Worm (Caenorhabditis elegans) whole organism, late embryonic: ENCODE data around the gene K02D3.1.

Experiments
- C08G9.2 ChIP-seq: sonication (generic microtip); optimal IDR thresholded peaks from 2 replicates; lab custom pipeline; 2016; ENCODE audit warnings: mild to moderate bottlenecking, missing genetic modification characterization, moderate library complexity, missing compliant biosample characterization
- C38D4.7 ChIP-seq: fragments of 200-800 bp; sonication (Bioruptor generic); optimal IDR thresholded peaks from 2 replicates; lab custom pipeline; 2018; ENCODE audit warnings: mild to moderate bottlenecking, missing genetic modification characterization, moderate library complexity, missing compliant biosample characterization
- F13H6.1 ChIP-seq: sonication (generic microtip); optimal IDR thresholded peaks from 2 replicates; lab custom pipeline; 2016; ENCODE audit warnings: missing genetic modification characterization, missing compliant biosample characterization
- K09A11.1 ChIP-seq: sonication (generic microtip); optimal IDR thresholded peaks from 2 replicates; lab custom pipeline; 2017; ENCODE audit warnings: antibody characterized with exemption, mild to moderate bottlenecking, missing genetic modification characterization, missing compliant biosample characterization; ENCODE audit not compliant: insufficient read depth
- Y22D7AL.16 ChIP-seq: sonication (generic microtip); optimal IDR thresholded peaks from 2 replicates; lab custom pipeline; 2016; ENCODE audit warnings: missing genetic modification characterization, missing compliant biosample characterization
- ahr-1 ChIP-seq: sonication (generic microtip); optimal IDR thresholded peaks from 2 replicates; lab custom pipeline; 2016; ENCODE audit warnings: missing genetic modification characterization, missing compliant biosample characterization
- ceh-14 ChIP-seq: sonication (generic microtip); optimal IDR thresholded peaks from 2 replicates; lab custom pipeline; 2016; ENCODE audit warnings: missing genotype, missing genetic modification characterization, missing compliant biosample characterization
- ceh-18 ChIP-seq: sonication (generic microtip); optimal IDR thresholded peaks from 2 replicates; lab custom pipeline; 2016; ENCODE audit warnings: missing genetic modification characterization, missing compliant biosample characterization
- ceh-19 ChIP-seq: fragments of 200-800 bp; sonication (Bioruptor generic); optimal IDR thresholded peaks from 2 replicates; lab custom pipeline; 2018; ENCODE audit warnings: mild to moderate bottlenecking, missing genetic modification characterization, missing compliant biosample characterization
- ceh-2 ChIP-seq: sonication (generic microtip); optimal IDR thresholded peaks from 2 replicates; lab custom pipeline; 2016; ENCODE audit warnings: missing genotype, missing genetic modification characterization, missing compliant biosample characterization
- ceh-22 ChIP-seq: sonication (generic microtip); optimal IDR thresholded peaks from 2 replicates; lab custom pipeline; 2017; ENCODE audit warnings: missing biosample characterization, missing genetic modification characterization
- ceh-30 ChIP-seq: fragments of 150-350 bp; optimal IDR thresholded peaks from 2 replicates; lab custom pipeline; 2014; ENCODE audit warnings: missing biosample characterization, missing genetic modification characterization
- ceh-31 ChIP-seq: sonication (generic microtip); optimal IDR thresholded peaks from 2 replicates; lab custom pipeline; 2016; ENCODE audit warnings: missing genetic modification characterization, missing compliant biosample characterization
- ceh-48 ChIP-seq: sonication (generic microtip); optimal IDR thresholded peaks from 2 replicates; lab custom pipeline; 2016; ENCODE audit warnings: missing genetic modification characterization, inconsistent platforms, missing compliant biosample characterization
- che-1 ChIP-seq: sonication (generic microtip); optimal IDR thresholded peaks from 2 replicates; lab custom pipeline; 2016; ENCODE audit warnings: mild to moderate bottlenecking, missing genetic modification characterization, missing compliant biosample characterization
- dmd-4 ChIP-seq: sonication (generic microtip); optimal IDR thresholded peaks from 2 replicates; lab custom pipeline; 2016; ENCODE audit warnings: borderline replicate concordance, missing genetic modification characterization, missing compliant biosample characterization
- ets-4 ChIP-seq: sonication (generic microtip); optimal IDR thresholded peaks from 2 replicates; lab custom pipeline; 2016; ENCODE audit warnings: missing genetic modification characterization, missing compliant biosample characterization
- eyg-1 ChIP-seq: sonication (generic microtip); optimal IDR thresholded peaks from 2 replicates; lab custom pipeline; 2016; ENCODE audit warnings: missing genotype, missing genetic modification characterization, missing compliant biosample characterization
- fax-1 ChIP-seq: sonication (generic microtip); optimal IDR thresholded peaks from 2 replicates; lab custom pipeline; 2016; ENCODE audit warnings: missing genotype, missing genetic modification characterization, missing compliant biosample characterization
- fkh-10 ChIP-seq: fragments of 150-350 bp; optimal IDR thresholded peaks from 2 replicates; lab custom pipeline; 2014; ENCODE audit warnings: missing biosample characterization, missing genetic modification reagents, missing genetic modification characterization
- gmeb-2 ChIP-seq: sonication (generic microtip); optimal IDR thresholded peaks from 2 replicates; lab custom pipeline; 2016; ENCODE audit warnings: missing genetic modification characterization, inconsistent platforms, missing compliant biosample characterization
- hlh-13 ChIP-seq: fragments of 200-800 bp; sonication (Bioruptor generic); optimal IDR thresholded peaks from 2 replicates; lab custom pipeline; 2018; ENCODE audit warnings: mild to moderate bottlenecking, missing genetic modification characterization, missing compliant biosample characterization
- hlh-15 ChIP-seq: sonication (generic microtip); optimal IDR thresholded peaks from 2 replicates; lab custom pipeline; 2016; ENCODE audit warnings: missing genetic modification characterization, missing compliant biosample characterization
- hlh-30 ChIP-seq: sonication (generic microtip); optimal IDR thresholded peaks from 2 replicates; lab custom pipeline; 2017; ENCODE audit warnings: antibody characterized with exemption, missing genetic modification characterization, missing compliant biosample characterization; ENCODE audit not compliant: insufficient read depth
- hlh-6 ChIP-seq: sonication (generic microtip); optimal IDR thresholded peaks from 2 replicates; lab custom pipeline; 2016; ENCODE audit warnings: missing genotype, missing genetic modification characterization, missing compliant biosample characterization
- hlh-8 ChIP-seq: sonication (generic microtip); optimal IDR thresholded peaks from 2 replicates; lab custom pipeline; 2016; ENCODE audit warnings: missing genotype, missing genetic modification characterization, missing compliant biosample characterization
- lim-6 ChIP-seq: sonication (generic microtip); optimal IDR thresholded peaks from 2 replicates; lab custom pipeline; 2016; ENCODE audit warnings: missing genetic modification characterization, missing compliant biosample characterization
- madf-2 ChIP-seq: sonication (generic microtip); optimal IDR thresholded peaks from 2 replicates; lab custom pipeline; 2017; ENCODE audit warnings: missing genetic modification characterization, missing compliant biosample characterization
- mec-3 ChIP-seq: sonication (generic microtip); optimal IDR thresholded peaks from 2 replicates; lab custom pipeline; 2016; ENCODE audit warnings: borderline replicate concordance, missing genetic modification characterization, missing compliant biosample characterization
- odd-2 ChIP-seq: sonication (generic microtip); optimal IDR thresholded peaks from 2 replicates; lab custom pipeline; 2017; ENCODE audit warnings: antibody characterized with exemption, mild to moderate bottlenecking, missing genetic modification characterization, missing compliant biosample characterization
- pag-3 ChIP-seq: sonication (generic microtip); optimal IDR thresholded peaks from 2 replicates; lab custom pipeline; 2016; ENCODE audit warnings: missing compliant biosample characterization, missing genetic modification characterization, borderline replicate concordance
- pat-9 ChIP-seq: fragments of 200-800 bp; sonication (Bioruptor generic); optimal IDR thresholded peaks from 2 replicates; lab custom pipeline; 2018; ENCODE audit warnings: mild to moderate bottlenecking, missing genetic modification characterization, moderate library complexity, missing compliant biosample characterization
- pha-4 ChIP-seq: fragments of 150-350 bp; optimal IDR thresholded peaks from 2 replicates; lab custom pipeline; 2018; ENCODE audit warnings: missing biosample characterization, missing genetic modification reagents, missing genetic modification characterization
- pqm-1 ChIP-seq: sonication (generic microtip); optimal IDR thresholded peaks from 2 replicates; lab custom pipeline; 2016; ENCODE audit warnings: missing genetic modification characterization, missing compliant biosample characterization
- rnt-1 ChIP-seq: sonication (generic microtip); optimal IDR thresholded peaks from 2 replicates; lab custom pipeline; 2016; ENCODE audit warnings: missing genetic modification characterization, missing compliant biosample characterization
- sdc-2 ChIP-seq: sonication (generic microtip); optimal IDR thresholded peaks from 2 replicates; lab custom pipeline; 2016; ENCODE audit warnings: missing genotype, missing genetic modification characterization, missing compliant biosample characterization
- sox-2 ChIP-seq: fragments of 200-800 bp; sonication (Bioruptor generic); IDR thresholded peaks from 2 replicates; pipeline ENCODE4 v1.3.6; 2022; ENCODE audit warnings: missing genetic modification reagents, missing genetic modification characterization, missing compliant biosample characterization
- sox-4 ChIP-seq: sonication (generic microtip); optimal IDR thresholded peaks from 2 replicates; lab custom pipeline; 2017; ENCODE audit warnings: mild to moderate bottlenecking, missing genetic modification characterization, inconsistent platforms, missing compliant biosample characterization
- syd-9 ChIP-seq: sonication (generic microtip); optimal IDR thresholded peaks from 2 replicates; lab custom pipeline; 2016; ENCODE audit warnings: mild to moderate bottlenecking, missing genetic modification characterization, moderate library complexity, missing compliant biosample characterization
- tbx-7 ChIP-seq: sonication (generic microtip); optimal IDR thresholded peaks from 2 replicates; lab custom pipeline; 2016; ENCODE audit warnings: missing genotype, missing genetic modification characterization, missing compliant biosample characterization
- ttx-3 ChIP-seq: sonication (generic microtip); optimal IDR thresholded peaks from 2 replicates; lab custom pipeline; 2016; ENCODE audit warnings: missing genetic modification reagents, missing genetic modification characterization, missing compliant biosample characterization
- unc-55 ChIP-seq: sonication (generic microtip); optimal IDR thresholded peaks from 2 replicates; lab custom pipeline; 2017; ENCODE audit warnings: missing biosample characterization, missing genetic modification reagents, missing genetic modification characterization
- ztf-16 ChIP-seq: sonication (generic microtip); optimal IDR thresholded peaks from 2 replicates; lab custom pipeline; 2017; ENCODE audit warnings: missing genetic modification characterization, missing compliant biosample characterization

Gene K02D3.1

ce11 chrX:13706607-13707006, at the start of gene K02D3.1:
TSS of gene K02D3.1 (plus strand) at chrX:13706907.
- TF ChIP-seq ceh-18: no peak
- TF ChIP-seq gmeb-2 (tag; lab: Kevin White, UChicago): no peak
- no peak for TF ChIP-seq dmd-4 (tag; lab: Kevin White, UChicago)
- TF ChIP-seq ets-4 (tag; lab: Kevin White, UChicago): no peak
- TF ChIP-seq hlh-13: no peak
- TF ChIP-seq, all 69 proteins: peak for 0

- TF ChIP-seq ztf-16 (tag; lab: Kevin White, UChicago) (no peak), rnt-1 (no peak), ceh-30 (tag; lab: Kevin White, UChicago) (no peak), odd-2 (no peak), tbx-7 (no peak), mec-3 (tag; lab: Kevin White, UChicago) (no peak), che-1 (no peak), sox-2 (GFP tag; lab: Robert Waterston, UW) (no peak), unc-55 (GFP tag; lab: Kevin White, UChicago) (no peak), eyg-1 (no peak), pha-4 (tag; lab: Kevin White, UChicago) (no peak)
These were observed 46.5 kb upstream of the K02D3.1 start, which contains the start of gene C04A11.1 for ce11 chrX:13660206-13660605. TSS of gene C04A11.1 (plus strand) at chrX:13660506.

ce11 chrX:13663641-13664633, 42.8 kb upstream of the K02D3.1 start, which contains the start of gene C04A11.5:
TSS of gene C04A11.5 (plus strand) at chrX:13664583.
- TF ChIP-seq ceh-14 (no peak), hlh-15 (tag; lab: Kevin White, UChicago) (no peak), syd-9 (tag; lab: Kevin White, UChicago) (no peak), ttx-3 (no peak), ceh-31 (no peak), Y22D7AL.16 (tag; lab: Kevin White, UChicago) (no peak), C38D4.7 (GFP tag; lab: Kevin White, UChicago) (no peak), pqm-1 (tag; lab: Kevin White, UChicago) (no peak), pag-3 (no peak), ets-4 (tag; lab: Kevin White, UChicago) (no peak), fax-1 (tag; lab: Kevin White, UChicago) (no peak), ceh-19 (GFP tag; lab: Kevin White, UChicago) (no peak), lim-6 (tag; lab: Kevin White, UChicago) (no peak)

- no peak for TF ChIP-seq pha-4 (tag; lab: Kevin White, UChicago)
- peak; percentile 96 for TF ChIP-seq sdc-2
- peak; percentile 97 for TF ChIP-seq sox-2 (GFP tag; lab: Robert Waterston, UW)
- TF ChIP-seq gmeb-2 (tag; lab: Kevin White, UChicago): peak; percentile 99
- peak; percentile 98 for TF ChIP-seq pat-9 (tag; lab: Kevin White, UChicago)
- TF ChIP-seq ceh-48 (tag; lab: Kevin White, UChicago): peak; percentile 95
- TF ChIP-seq odd-2: peak; percentile 85
- peak; percentile 98 for TF ChIP-seq madf-2 (tag; lab: Kevin White, UChicago)
- peak; percentile 94 for TF ChIP-seq mec-3 (tag; lab: Kevin White, UChicago)
- peak; percentile 98 for TF ChIP-seq ceh-2 (tag; lab: Kevin White, UChicago)
- TF ChIP-seq ceh-30 (tag; lab: Kevin White, UChicago): peak; percentile 99
- peak; percentile 99 for TF ChIP-seq hlh-6 (tag; lab: Kevin White, UChicago)
- peak; percentile 82 for TF ChIP-seq hlh-30 (tag; lab: Kevin White, UChicago)
- peak; percentile 99 for TF ChIP-seq eyg-1
- peak; percentile 81 for TF ChIP-seq tbx-7
- TF ChIP-seq che-1: peak; percentile 97
- TF ChIP-seq unc-55 (GFP tag; lab: Kevin White, UChicago): peak; percentile 41
- TF ChIP-seq Y22D7AL.16 (tag; lab: Kevin White, UChicago): peak; percentile 98
- peak; percentile 99 for TF ChIP-seq sox-4
- peak; percentile 97 for TF ChIP-seq C08G9.2
- peak; percentile 97 for TF ChIP-seq ahr-1 (tag; lab: Kevin White, UChicago)
- TF ChIP-seq hlh-8 (tag; lab: Kevin White, UChicago): peak; percentile 97
- TF ChIP-seq ceh-19 (GFP tag; lab: Kevin White, UChicago): peak; percentile 98
- peak; percentile 97 for TF ChIP-seq F13H6.1 (tag; lab: Kevin White, UChicago)
- TF ChIP-seq fkh-10 (GFP tag; lab: Kevin White, UChicago): peak; percentile 93
- peak; percentile 95 for TF ChIP-seq pqm-1 (tag; lab: Kevin White, UChicago)
- TF ChIP-seq K09A11.1 (tag; lab: Kevin White, UChicago): peak; percentile 93
- TF ChIP-seq ceh-22 (tag; lab: Kevin White, UChicago): peak; percentile 82
- peak; percentile 97 for TF ChIP-seq hlh-15 (tag; lab: Kevin White, UChicago)
These were observed 41.3 kb upstream of the K02D3.1 start for ce11 chrX:13665447-13665846.
